Fruit fly (Drosophila melanogaster): ENCODE measurements around the gene Ms.

dm6 chr3R:24386434-24386833, 45.1 kb downstream of the Ms start:
- no peak for TF ChIP-seq CG9948 (tag; optimal IDR thresholded peaks at IDR 0.05)
- TF ChIP-seq CG14655 (GFP tag; optimal IDR thresholded peaks at IDR 0.05), result no peak
- TF ChIP-seq fd96Ca (GFP tag; IDR thresholded peaks at IDR 0.05), result no peak
- no peak for TF ChIP-seq EcR (GFP tag; optimal IDR thresholded peaks at IDR 0.05)
- TF ChIP-seq CG8301 (tag; optimal IDR thresholded peaks at IDR 0.05), result no peak
- TF ChIP-seq gl (tag; optimal IDR thresholded peaks at IDR 0.05), result no peak
- TF ChIP-seq CG15710 (tag; optimal IDR thresholded peaks at IDR 0.05), result no peak
